Fruit fly (Drosophila melanogaster): ENCODE measurements around the gene CG7886.

The CG7886 gene

DNA sequence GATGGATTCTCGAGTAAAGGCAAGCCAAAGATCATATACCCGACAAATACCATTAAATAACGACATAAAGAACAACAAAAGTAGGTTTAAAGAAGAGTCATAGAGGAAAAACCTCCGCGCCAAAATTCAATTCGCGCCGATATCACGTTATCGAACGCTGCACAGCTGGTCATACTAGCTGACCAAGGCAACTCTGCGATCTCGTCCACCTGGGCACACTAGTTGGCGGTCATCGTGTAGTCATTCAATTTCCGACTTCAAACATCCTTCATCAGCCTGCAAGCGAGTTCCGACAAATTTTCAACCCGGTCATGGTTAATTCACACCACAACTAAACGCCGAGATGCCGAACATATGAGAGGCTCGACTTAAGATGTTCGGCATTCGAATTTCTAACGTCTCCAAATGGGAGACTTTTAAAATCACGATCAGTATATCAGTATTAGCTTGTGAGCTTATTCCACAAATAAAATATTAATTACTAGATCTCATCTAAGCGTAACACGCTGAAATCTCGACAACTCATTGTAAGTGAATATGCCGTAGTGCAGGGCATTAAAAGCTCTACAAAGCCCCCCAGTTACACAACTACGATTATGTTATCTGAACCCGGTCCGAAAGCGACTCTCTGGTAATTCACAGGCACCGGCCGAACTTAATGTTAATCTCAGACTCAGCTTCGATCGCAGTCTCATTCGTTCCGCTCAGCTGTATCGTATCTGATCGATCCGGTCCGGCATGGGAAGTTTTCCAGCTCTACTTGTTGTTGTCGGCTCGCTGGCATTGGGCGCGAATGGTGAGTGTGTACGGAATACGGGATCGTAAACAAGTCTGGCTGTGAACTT is 14.6 kb upstream of the CG7886 start, which contains the start of gene CG3505 (continued):
- TF ChIP-seq NK7.1 (GFP tag; optimal IDR thresholded peaks at IDR 0.05) (no peak), NC2α (GFP tag; optimal IDR thresholded peaks at IDR 0.05) (no peak), B-H1 (GFP tag; IDR thresholded peaks at IDR 0.05) (no peak; the same call in 2 of the 3 replicates), CG1529 (GFP tag; optimal IDR thresholded peaks at IDR 0.05) (no peak), Doc3 (GFP tag; IDR thresholded peaks at IDR 0.05; ENCODE audit: partially characterized antibody) (no peak), CG10565 (GFP tag; optimal IDR thresholded peaks at IDR 0.05) (no peak), Dad (GFP tag; optimal IDR thresholded peaks at IDR 0.05) (no peak), CG15601 (tag; optimal IDR thresholded peaks at IDR 0.05) (peak; percentile 19), MBD-R2 (GFP tag; IDR thresholded peaks at IDR 0.05) (0 out of 2 replicates have a peak, but pooled peaks have one; percentile 19), ind (GFP tag; optimal IDR thresholded peaks at IDR 0.05) (peak; percentile 24), wek (GFP tag; optimal IDR thresholded peaks at IDR 0.05) (peak; percentile 26), Fer1 (GFP tag; optimal IDR thresholded peaks at IDR 0.05) (peak; percentile 71), ems (GFP tag; optimal IDR thresholded peaks at IDR 0.05) (peak; percentile 30), H2.0 (GFP tag; IDR thresholded peaks at IDR 0.05) (peak; percentile 44; the same call in 1 of the 2 replicates), NfI (GFP tag; optimal IDR thresholded peaks at IDR 0.05) (peak; percentile 49), dati (GFP tag; IDR thresholded peaks at IDR 0.05) (no peak), CG10654 (GFP tag; optimal IDR thresholded peaks at IDR 0.05) (no peak), CG18262 (tag; optimal IDR thresholded peaks at IDR 0.05) (peak; percentile 8), CG9727 (GFP tag; optimal IDR thresholded peaks at IDR 0.05) (no peak), danr (GFP tag; IDR thresholded peaks at IDR 0.05) (no peak), Stat92E (GFP tag; optimal IDR thresholded peaks at IDR 0.05) (no peak), croc (GFP tag; conservative IDR thresholded peaks at IDR 0.05) (no peak), CoRest (tag; optimal IDR thresholded peaks at IDR 0.05) (peak; percentile 29), bcd (GFP tag; optimal IDR thresholded peaks at IDR 0.05) (peak; percentile 30), lola (GFP tag; optimal IDR thresholded peaks at IDR 0.05) (no peak), CG10366 (GFP tag; IDR thresholded peaks at IDR 0.05) (0 out of 2 replicates have a peak, but pooled peaks have one; percentile 24), kay (GFP tag; optimal IDR thresholded peaks at IDR 0.05) (peak; percentile 3), CG9876 (GFP tag; optimal IDR thresholded peaks at IDR 0.05) (no peak), fd102C (GFP tag; optimal IDR thresholded peaks at IDR 0.05) (no peak), CG8388 (GFP tag; optimal IDR thresholded peaks at IDR 0.05) (no peak), Nf-YA (GFP tag; IDR thresholded peaks at IDR 0.05) (no peak), insv (GFP tag; optimal IDR thresholded peaks at IDR 0.05) (no peak), CrebB (tag; optimal IDR thresholded peaks at IDR 0.05) (peak; percentile 35), gem (tag; optimal IDR thresholded peaks at IDR 0.05) (no peak), luna (GFP tag; optimal IDR thresholded peaks at IDR 0.05) (no peak), ttk (GFP tag; IDR thresholded peaks at IDR 0.05) (no peak), CG1602 (GFP tag; optimal IDR thresholded peaks at IDR 0.05) (no peak), nau (GFP tag; optimal IDR thresholded peaks at IDR 0.05) (no peak), CG9609 (GFP tag; optimal IDR thresholded peaks at IDR 0.05) (no peak), Bgb (GFP tag; IDR thresholded peaks at IDR 0.05; ENCODE audit: partially characterized antibody) (peak; percentile 38), seq (GFP tag; IDR thresholded peaks at IDR 0.05) (no peak), scrt (GFP tag; optimal IDR thresholded peaks at IDR 0.05) (no peak), Pdp1 (GFP tag; optimal IDR thresholded peaks at IDR 0.05) (peak; percentile 26 to 96), Camta (GFP tag; optimal IDR thresholded peaks at IDR 0.05) (peak; percentile 32), fd64A (GFP tag; optimal IDR thresholded peaks at IDR 0.05) (no peak), CG15269 (tag; optimal IDR thresholded peaks at IDR 0.05) (peak; percentile 54), B-H2 (GFP tag; optimal IDR thresholded peaks at IDR 0.05) (no peak), sr (GFP tag; IDR thresholded peaks at IDR 0.05) (no peak)

Measured in whole organism, embryonic.